Worm (Caenorhabditis elegans) whole organism, dauer: ENCODE results near the gene T25B6.4.

Source experiments
- unc-62 ChIP-seq: sonication (generic microtip); optimal IDR thresholded peaks from 2 replicates; lab custom pipeline; 2017; ENCODE audit warnings: missing biosample characterization, missing genetic modification reagents, missing genetic modification characterization

Gene T25B6.4

DNA sequence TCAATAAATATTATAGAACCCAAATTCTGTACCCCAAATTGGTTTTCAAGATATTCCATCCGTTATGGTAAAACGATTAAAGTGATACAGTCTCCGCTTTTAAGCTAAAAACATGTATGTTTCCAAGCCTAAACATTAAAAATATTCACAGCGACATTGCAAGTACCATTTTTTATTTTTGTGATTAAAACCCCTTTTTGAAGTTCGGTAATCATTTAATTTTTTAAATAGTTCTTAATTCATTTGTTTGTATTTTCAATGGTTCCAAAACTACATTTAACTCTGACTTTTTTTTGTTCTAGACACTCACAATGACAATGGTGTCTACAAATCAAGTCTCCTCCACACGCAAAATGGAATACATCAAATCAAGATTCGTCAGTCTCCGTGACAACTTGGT lies at the start of gene T25B6.4:
TSS of gene T25B6.4 (plus strand) at position 301 of the 400 bp plus-strand sequence.
- no peak for TF ChIP-seq unc-62

DNA sequence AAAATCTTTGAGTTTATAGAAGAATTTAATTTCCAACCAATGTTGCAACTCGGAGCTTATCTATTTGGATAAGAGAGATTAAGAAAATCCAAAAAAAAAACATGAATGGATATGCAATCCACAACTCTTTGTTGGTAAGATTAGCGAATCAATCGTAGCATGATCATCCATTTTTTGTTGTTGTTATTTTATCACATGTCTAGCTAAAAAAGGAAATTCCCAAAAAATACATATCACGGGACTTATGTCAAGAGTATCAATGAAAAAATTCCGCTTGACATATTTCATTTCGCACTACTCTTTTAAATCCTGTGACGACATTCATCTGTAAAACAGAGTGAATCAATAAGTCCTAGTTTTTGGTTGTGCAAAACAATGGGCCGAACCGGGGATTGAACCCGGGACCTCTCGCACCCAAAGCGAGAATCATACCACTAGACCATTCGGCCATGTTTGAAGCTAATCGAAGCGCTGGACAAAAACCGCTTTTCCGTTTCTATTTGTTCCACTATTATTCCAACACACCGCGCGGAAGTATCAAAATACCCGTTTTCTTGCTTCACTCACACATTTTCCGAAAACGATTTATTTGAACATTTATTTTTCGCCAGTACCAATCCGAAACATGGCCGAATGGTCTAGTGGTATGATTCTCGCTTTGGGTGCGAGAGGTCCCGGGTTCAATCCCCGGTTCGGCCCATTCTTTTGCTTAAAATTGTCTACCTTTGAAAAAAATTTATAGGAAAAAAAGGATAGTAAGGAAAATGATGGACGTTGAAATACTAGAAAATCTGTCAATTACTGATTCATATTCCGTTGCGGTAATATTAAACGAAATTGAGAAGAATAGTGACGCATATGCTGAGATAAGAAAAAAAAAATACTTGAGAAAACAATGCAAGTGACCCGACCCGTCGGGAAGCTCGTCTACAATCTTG lies 46.1 kb upstream of the T25B6.4 start:
- no peak for TF ChIP-seq unc-62

DNA sequence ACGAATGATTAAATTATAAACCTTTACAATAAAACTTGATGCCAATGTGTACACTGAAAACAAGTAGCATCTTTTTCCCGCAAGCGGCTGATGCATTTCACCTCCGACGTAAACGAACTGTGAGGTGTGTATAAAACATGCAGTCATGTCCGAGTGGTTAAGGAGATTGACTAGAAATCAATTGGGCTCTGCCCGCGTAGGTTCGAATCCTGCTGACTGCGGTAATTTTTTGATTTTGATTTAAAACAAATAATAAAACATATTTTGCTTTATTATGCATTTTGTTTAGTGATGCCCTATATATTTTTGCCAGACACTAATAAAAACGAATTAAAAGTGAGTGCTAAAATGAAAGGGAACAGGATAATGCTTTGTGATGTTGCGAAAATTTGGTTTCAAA lies 44.1 kb upstream of the T25B6.4 start:
- no peak for TF ChIP-seq unc-62

DNA sequence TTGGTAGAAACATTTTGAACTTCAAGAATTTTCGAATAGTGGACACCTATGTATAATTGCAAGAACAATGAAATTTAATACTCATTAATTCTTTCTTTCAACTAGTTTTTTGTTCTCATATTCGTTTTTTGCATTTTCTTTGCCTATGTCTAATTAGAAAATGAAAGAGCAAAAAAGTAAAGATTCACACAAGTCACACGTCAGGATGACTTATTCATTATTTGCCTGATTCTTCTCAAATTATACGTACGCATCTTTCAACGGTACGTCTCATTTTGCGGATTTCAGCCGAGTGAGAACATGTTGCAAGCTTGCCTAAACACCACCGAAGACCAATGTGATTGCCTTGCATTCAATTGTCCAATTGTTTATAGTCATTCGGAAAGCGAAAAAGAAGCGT lies 34.8 kb upstream of the T25B6.4 start, which contains the start of gene nmur-1:
TSS of gene nmur-1 (plus strand) at position 301 of the 400 bp plus-strand sequence.
- no peak for TF ChIP-seq unc-62

DNA sequence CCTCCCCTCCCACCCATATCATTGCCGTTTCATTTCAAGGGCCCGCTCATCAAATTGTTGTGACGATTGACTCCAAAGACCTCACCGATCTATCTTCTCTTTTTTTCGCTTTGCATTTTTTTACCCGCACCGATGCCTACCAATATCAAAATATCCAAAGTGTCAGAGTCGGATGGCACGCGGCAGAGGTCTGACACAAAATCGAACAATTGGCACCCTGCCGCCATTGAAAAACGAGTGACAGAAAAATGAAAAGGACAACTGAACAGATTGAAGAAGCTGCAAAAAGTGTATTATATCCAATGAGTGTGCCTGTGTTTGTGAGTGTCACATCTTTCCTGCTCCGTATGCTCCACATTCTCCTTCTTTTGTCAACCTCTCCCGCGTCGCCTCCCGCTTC lies 29.1 kb upstream of the T25B6.4 start:
- TF ChIP-seq unc-62 = no peak

DNA sequence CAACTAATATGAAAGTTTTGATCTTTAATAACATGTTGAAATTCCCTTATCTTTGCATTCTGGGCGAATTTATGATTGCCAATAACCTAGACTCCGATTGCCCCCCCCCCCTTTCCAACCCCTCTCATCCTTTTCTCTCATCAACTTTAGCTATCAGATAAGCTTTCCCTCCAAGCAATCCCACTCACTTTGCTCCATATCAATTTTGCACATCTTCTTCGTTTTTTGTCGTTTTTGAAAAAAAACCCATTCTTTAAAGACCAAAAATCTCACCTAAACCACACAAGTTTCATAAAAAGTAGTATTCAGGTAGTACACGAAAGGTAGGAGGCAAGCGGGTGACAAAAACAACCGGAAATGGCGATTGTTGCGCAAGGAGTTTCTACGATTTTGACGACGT lies 27.7 kb upstream of the T25B6.4 start, which contains the start of gene twk-18:
TSS of gene twk-18 (plus strand) at position 301 of the 400 bp plus-strand sequence.
- TF ChIP-seq unc-62 = no peak

DNA sequence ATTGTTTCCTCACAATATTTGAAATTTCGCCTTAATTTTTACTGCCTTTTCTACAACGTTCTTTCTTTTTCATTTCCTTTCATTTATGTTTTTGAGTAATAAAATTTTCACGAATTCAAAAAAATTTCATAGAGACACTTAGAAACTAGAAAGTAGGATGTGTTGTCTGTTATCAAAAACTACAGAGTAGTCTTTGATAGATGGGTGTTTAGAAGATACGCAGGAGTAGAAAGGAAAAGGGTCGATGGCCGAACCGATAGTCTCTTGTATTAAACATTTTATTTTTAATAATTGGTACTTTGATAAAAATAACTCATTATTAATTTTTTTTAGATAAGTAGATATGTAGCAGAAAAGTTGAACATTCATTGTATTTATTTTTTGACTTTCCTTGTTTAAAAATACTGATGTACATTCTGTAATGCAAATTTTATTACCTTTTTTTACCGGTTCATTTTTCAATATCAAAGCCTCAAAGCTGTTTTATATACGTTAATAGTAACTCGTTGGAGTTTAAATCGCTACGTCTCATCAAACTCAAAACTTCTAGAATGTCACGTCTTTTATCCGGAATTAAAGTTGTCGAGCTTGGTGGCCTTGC lies 23.6 kb upstream of the T25B6.4 start, which contains the start of gene C24A3.4:
TSS of gene C24A3.4 (plus strand) at position 551 of the 601 bp plus-strand sequence.
- no peak for TF ChIP-seq unc-62

DNA sequence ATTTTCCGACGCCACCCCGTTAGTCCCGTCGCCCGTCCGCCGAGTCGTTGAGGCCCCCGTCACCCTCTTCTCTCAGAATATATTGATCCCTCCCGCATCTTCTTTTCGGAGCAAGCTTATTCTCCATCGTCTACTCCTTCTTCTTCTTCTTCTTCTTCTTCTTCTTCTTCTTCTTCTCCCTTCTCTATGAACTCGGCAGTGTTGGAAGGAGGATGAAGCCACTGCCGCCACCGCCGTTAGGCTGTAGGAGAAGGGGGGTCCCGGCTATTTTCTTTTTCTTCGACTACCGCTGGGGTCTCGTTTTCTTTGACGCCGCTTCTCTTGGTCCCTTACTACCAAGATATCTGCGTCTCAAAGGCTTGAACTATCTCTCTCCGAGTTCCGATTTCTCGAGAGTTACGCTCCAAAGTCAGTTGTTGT lies 20.0 kb upstream of the T25B6.4 start:
- TF ChIP-seq unc-62 = no peak

DNA sequence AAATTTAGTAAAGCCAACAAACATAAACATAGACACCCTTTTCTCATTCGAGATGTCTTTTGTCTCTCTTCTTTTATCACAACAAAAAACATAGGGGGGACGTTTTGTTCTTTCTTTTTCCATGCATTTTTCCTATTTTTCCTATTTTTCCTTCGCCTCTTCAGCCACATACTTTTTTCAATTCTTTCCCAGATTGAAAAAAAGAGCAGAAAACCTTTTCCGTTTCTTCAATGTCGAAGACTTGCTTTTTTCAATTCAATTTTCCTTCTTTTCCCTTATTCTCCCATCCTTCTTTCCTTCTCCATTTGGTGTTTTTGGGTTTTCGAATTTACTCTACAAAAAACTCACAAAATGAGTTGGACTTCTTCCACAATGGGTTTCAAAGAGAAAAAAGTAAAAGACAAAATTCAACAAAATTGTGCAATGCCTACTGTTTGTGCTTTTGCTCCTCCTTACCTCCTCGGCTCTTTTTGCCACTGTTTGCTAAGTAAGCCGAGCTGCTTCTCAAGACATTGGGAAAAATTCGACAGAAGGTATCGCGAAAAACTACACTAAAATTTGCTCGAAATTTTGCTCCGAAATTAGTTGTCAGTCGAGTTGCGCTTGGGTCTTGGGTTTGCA lies 18.9 kb upstream of the T25B6.4 start:
- TF ChIP-seq unc-62 = no peak

DNA sequence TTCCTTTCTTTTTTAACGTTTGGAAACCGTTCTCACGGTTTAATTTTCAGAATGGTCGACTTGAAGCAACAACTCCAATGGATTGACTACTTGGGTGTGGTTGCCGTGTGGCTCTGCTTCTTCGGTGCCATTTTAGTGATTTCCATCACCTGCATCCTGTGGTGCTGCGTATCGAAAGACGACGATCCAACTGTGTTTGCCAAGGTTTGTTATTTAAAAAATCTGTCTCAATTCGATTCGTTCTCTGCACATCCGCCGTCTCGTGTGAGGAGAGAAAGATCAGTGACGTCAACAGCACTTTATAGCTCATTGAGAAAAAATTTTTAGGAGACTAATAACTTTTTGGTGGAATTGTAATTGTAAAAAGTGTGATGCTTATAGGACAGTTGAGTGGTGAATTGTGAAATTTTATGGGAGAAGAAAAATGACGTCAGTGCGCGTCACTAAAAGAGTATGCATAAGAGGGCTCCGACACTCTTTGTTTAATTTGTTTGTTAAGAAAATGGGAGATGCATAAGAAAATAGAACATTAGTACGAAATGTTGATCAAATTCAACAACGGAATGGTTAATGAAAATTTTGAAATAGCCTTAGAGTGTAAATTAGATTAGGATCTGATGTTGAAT lies 18.0 kb upstream of the T25B6.4 start, which contains the start of gene C24A3.2:
TSS of gene C24A3.2 (plus strand) at position 51 of the 626 bp plus-strand sequence.
- no peak for TF ChIP-seq unc-62

DNA sequence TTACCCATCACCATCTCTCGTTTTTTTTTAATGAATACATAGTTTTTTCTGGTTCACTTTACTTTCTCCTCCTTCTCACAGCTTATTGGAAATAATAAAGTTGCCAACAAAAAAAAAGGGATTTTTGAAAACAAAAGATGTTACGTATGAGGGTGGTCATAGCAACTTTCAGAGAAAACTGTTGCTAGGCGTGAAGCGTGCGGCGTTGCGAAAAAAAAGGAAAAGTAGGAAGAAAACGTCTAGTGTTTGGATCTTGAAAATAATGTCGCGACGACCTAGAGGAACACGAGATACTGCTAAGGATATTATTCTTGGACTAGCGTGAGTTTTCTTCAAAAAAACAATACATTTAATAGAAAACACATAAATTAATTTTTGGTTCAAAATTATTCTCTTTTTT lies 16.7 kb upstream of the T25B6.4 start, which contains the start of gene C24A3.1:
TSS of gene C24A3.1 (plus strand) at position 263 of the 400 bp plus-strand sequence.
- no peak for TF ChIP-seq unc-62

DNA sequence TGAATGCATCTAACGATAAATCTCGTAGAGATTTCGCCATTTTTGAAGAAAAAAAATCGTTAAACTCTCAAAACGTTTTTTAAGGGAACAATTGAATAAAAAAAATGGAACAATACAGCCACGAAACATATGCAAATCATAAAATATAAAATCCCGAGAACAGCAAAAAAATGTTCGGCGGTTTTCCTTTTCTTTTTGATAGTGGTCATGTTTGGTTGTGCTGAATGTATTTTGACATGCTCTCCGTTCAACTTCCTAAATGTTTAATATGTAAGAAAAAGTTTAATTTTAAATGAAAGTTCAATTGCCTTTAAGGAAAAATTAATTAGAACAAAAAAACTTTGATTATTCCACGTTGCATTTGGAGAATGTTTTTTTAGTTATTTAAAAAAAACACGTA lies 5.1 kb upstream of the T25B6.4 start, which contains the start of gene C24A3.9:
TSS of gene C24A3.9 (minus strand) at position 101 of the 400 bp plus-strand sequence.
- no peak for TF ChIP-seq unc-62

DNA sequence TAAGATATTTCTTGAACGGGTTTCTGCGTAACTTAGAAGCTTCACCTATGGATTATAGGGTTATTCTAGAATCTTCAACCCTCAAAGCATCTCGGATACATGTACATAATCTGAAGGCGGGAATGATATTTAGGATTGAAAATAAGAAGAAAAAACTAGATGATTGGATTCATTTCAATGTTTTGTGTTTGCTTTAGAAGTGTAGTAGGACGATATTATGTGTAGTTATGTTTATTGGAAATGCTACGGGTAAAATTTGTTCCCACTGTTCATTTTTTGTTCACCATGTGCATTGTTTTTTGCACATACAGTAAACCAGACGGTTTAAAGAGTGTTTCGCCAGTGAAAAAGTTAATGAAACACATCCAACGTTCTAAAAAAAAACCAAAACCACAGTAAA lies 4.0 kb upstream of the T25B6.4 start:
- no peak for TF ChIP-seq unc-62

DNA sequence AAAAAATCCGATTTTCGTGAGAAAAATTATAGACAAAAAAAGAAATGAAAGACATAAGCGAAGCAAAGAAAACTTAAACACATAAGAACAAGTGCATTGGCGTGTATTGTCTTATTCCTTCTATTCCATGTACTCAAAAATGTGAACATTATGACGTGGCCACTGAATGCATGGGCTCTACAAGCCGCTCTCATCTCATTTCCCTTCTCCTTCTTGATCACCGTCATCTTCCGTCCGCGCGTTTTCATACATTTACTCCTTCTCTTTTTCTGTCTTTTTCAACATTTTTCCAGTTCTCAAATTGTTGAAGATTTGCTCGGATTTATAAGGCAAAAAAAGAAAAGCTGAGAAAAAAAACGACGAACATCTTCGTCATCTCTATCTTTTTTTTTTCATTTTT lies 1.1 kb upstream of the T25B6.4 start:
- no peak for TF ChIP-seq unc-62

DNA sequence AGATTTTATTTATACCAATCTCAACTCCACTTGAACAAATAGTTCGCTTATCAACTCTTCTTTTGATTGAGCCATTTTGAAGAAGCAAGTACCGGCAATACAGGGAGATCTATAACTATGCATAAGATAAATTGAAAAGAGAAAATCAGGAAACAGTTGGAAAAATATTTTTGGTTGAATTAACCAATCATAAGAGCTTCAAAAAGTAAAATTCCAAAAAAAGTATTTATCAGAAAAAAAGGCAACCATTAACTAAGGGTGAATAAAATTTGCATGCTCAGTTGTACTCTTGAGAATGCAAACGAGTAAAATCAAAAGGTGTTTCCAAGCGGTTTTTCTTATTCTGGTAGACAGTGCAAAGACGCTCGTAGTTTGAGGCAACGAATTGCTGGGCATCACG lies 6.1 kb downstream of the T25B6.4 start, which contains the start of gene T25B6.5:
TSS of gene T25B6.5 (minus strand) at position 101 of the 400 bp plus-strand sequence.
- TF ChIP-seq unc-62 = no peak

DNA sequence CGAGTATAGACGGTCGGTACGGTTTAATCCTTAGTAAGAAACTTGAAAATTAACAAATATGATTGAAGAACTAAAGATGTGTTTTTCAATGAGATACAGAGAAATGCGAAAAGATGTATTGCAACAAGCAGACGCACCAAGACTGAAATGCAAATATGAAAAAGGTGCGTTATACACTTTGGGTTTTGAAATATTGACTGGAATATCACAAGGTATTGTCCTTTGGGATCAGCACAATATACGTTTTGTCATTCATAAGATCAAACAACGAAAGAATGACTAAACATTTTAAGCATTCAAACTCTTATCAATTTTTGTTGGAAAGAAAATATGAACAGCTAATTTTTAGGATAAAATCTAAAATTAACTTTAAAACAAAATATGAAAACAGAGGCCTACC lies 7.3 kb downstream of the T25B6.4 start, which contains the start of gene T25B6.6:
TSS of gene T25B6.6 (minus strand) at position 101 of the 400 bp plus-strand sequence.
- TF ChIP-seq unc-62 = no peak
